Fruit fly (Drosophila melanogaster): ENCODE results near the gene CG34281.

DNA sequence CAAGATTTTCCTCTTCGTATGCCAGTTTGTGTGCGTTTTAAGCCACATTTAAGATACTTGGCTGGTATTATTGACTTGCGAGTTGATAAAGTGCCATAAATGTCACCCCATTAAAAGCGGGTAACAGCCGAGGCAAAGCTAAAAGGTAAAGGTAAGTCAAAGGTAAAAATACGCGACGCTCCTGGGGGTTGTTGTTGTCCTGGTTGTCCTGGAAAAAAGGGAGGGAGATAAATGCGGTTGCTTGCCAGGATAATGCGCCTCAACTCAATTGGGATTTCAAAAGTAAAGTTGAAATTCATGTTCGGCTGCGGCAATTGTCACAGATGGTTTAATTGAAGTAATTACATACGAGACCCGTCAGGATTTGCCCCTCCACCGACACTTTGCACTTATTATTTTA is 19.2 kb upstream of the CG34281 start:
- TF ChIP-seq CG8478 (optimal IDR thresholded peaks at IDR 0.05) (no peak), CTCF (optimal IDR thresholded peaks at IDR 0.05) (no peak)
